Worm (Caenorhabditis elegans): ENCODE results near the gene ifb-2.

ce11 chrII:5707532-5707931 is 42.5 kb upstream of the ifb-2 start, which contains the start of gene osta-2:
- no peak for TF ChIP-seq nhr-12 (tag; optimal IDR thresholded peaks at IDR 0.05)
- TF ChIP-seq sma-9 (GFP tag; optimal IDR thresholded peaks at IDR 0.05) = no peak
- no peak for TF ChIP-seq sma-9 (tag; optimal IDR thresholded peaks at IDR 0.05)
- no peak for TF ChIP-seq nhr-11 (tag; optimal IDR thresholded peaks at IDR 0.05)
- TF ChIP-seq fos-1 (tag; optimal IDR thresholded peaks at IDR 0.05) = no peak
- no peak for TF ChIP-seq ztf-11 (tag; optimal IDR thresholded peaks at IDR 0.05)
- no peak for TF ChIP-seq zag-1 (tag; optimal IDR thresholded peaks at IDR 0.05)
- no peak for TF ChIP-seq blmp-1 (tag; optimal IDR thresholded peaks at IDR 0.05; ENCODE audit: insufficient read depth)
- TF ChIP-seq elt-3 (tag; optimal IDR thresholded peaks at IDR 0.05) = no peak
- no peak for TF ChIP-seq skn-1 (tag; optimal IDR thresholded peaks at IDR 0.05)
